Worm (Caenorhabditis elegans) whole organism, L3 larva: ENCODE measurements around the gene nhr-46.

Experiments used
- ceh-28 ChIP-seq: fragments of 150-350 bp; optimal IDR thresholded peaks from 2 replicates; lab custom pipeline; 2014; ENCODE audit warnings: missing biosample characterization, missing genetic modification reagents, missing genetic modification characterization
- mml-1 ChIP-seq: fragments of 150-350 bp; sonication (generic microtip); optimal IDR thresholded peaks from 3 replicates; lab custom pipeline; 2014; ENCODE audit warnings: missing biosample characterization, missing genetic modification characterization
- nhr-77 ChIP-seq: fragments of 150-350 bp; optimal IDR thresholded peaks from 2 replicates; lab custom pipeline; 2014; ENCODE audit warnings: missing biosample characterization, missing genetic modification characterization
- pqm-1 ChIP-seq: fragments of 150-350 bp; optimal IDR thresholded peaks from 2 replicates; lab custom pipeline; 2017; ENCODE audit warnings: missing biosample characterization, missing genetic modification characterization, inconsistent platforms
- zag-1 ChIP-seq: fragments of 150-350 bp; optimal IDR thresholded peaks from 2 replicates; lab custom pipeline; 2014; ENCODE audit warnings: missing biosample characterization, missing genetic modification characterization

DNA sequence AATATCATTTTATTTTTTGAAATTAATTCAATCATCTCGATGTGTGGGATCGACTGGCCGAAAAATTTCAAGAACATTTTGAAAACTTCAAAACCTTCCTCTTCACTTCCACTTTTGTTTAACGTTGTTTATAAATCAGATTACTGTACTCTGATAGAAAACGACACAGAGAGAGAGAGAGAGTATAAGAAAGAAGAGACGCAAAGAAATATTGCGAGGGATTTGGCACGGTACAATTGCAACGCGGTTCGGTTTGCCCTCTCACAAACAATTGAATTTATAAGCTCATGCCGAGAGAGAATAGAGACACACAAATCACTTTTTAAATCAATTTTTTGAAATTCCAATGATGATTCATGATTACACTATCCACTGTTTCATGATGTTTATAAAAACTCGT is 48.7 kb upstream of the nhr-46 start:
- TF ChIP-seq nhr-77 (tag; lab: Kevin White, UChicago) = no peak
- no peak for TF ChIP-seq pqm-1 (tag; lab: Kevin White, UChicago)
- TF ChIP-seq zag-1 (tag; lab: Kevin White, UChicago) = no peak
- no peak for TF ChIP-seq ceh-28 (tag; lab: Kevin White, UChicago)
- TF ChIP-seq mml-1 (tag; lab: Kevin White, UChicago) = no peak
